Fruit fly (Drosophila melanogaster): ENCODE measurements around the gene IFT46.

IFT46 gene

dm6 chr2L:18571724-18572427 lies 44.0 kb downstream of the IFT46 start (continued):
- no peak for TF ChIP-seq gsb-n (tag; optimal IDR thresholded peaks at IDR 0.05)
- no peak for TF ChIP-seq Ada2b (GFP tag; IDR thresholded peaks at IDR 0.05)
- no peak for TF ChIP-seq aop (GFP tag; IDR thresholded peaks at IDR 0.05)
- TF ChIP-seq fd102C (GFP tag; optimal IDR thresholded peaks at IDR 0.05): no peak
- TF ChIP-seq CG18262 (tag; optimal IDR thresholded peaks at IDR 0.05): no peak
- no peak for TF ChIP-seq Dek (tag; optimal IDR thresholded peaks at IDR 0.05)
- TF ChIP-seq br (optimal IDR thresholded peaks at IDR 0.05): no peak
- 0 out of 2 replicates have a peak, but pooled peaks have one; percentile 29 for TF ChIP-seq CG6689 (GFP tag; IDR thresholded peaks at IDR 0.05)
- TF ChIP-seq ftz-f1 (GFP tag; optimal IDR thresholded peaks at IDR 0.05): peak; percentile 30
- 0 out of 2 replicates have a peak, but pooled peaks have one; percentile 28 for TF ChIP-seq Scr (GFP tag; IDR thresholded peaks at IDR 0.05; ENCODE audit: partially characterized antibody)
- TF ChIP-seq ken (GFP tag; IDR thresholded peaks at IDR 0.05): peak; percentile 22; the same call in 1 of the 3 replicates
- peak; percentile 33 for TF ChIP-seq gro (GFP tag; optimal IDR thresholded peaks at IDR 0.05)
- TF ChIP-seq Doc3 (GFP tag; IDR thresholded peaks at IDR 0.05; ENCODE audit: partially characterized antibody): 0 out of 3 replicates have a peak, but pooled peaks have one; percentile 18
- TF ChIP-seq CG8359 (GFP tag; optimal IDR thresholded peaks at IDR 0.05; ENCODE audit: borderline replicate concordance): no peak
- peak; percentile 43 for TF ChIP-seq CG34376 (GFP tag; optimal IDR thresholded peaks at IDR 0.05)
- no peak for TF ChIP-seq unc-4 (GFP tag; IDR thresholded peaks at IDR 0.05; ENCODE audit: partially characterized antibody)
- no peak for TF ChIP-seq CG2875 (GFP tag; optimal IDR thresholded peaks at IDR 0.05)
- no peak for TF ChIP-seq Antp (GFP tag; optimal IDR thresholded peaks at IDR 0.05)
- no peak for TF ChIP-seq gt (GFP tag; IDR thresholded peaks at IDR 0.05)
- no peak for TF ChIP-seq CG12744 (GFP tag; optimal IDR thresholded peaks at IDR 0.05)
- TF ChIP-seq tx (GFP tag; optimal IDR thresholded peaks at IDR 0.05): no peak
- no peak for TF ChIP-seq ttk (GFP tag; IDR thresholded peaks at IDR 0.05)
- no peak for TF ChIP-seq CG12236 (GFP tag; optimal IDR thresholded peaks at IDR 0.05)
- TF ChIP-seq CG16815 (GFP tag; optimal IDR thresholded peaks at IDR 0.05): no peak
- TF ChIP-seq Sry-β (GFP tag; optimal IDR thresholded peaks at IDR 0.05): peak; percentile 91
- TF ChIP-seq salm (tag; optimal IDR thresholded peaks at IDR 0.05): no peak
- TF ChIP-seq CG15514 (GFP tag; optimal IDR thresholded peaks at IDR 0.05): no peak
- no peak for TF ChIP-seq CG12659 (GFP tag; optimal IDR thresholded peaks at IDR 0.05)
- no peak for TF ChIP-seq CG7745 (tag; optimal IDR thresholded peaks at IDR 0.05)
- TF ChIP-seq CG7372 (GFP tag; IDR thresholded peaks at IDR 0.05): 0 out of 2 replicates have a peak, but pooled peaks have one; percentile 19
- no peak for TF ChIP-seq Ptx1 (GFP tag; IDR thresholded peaks at IDR 0.05)
- no peak for TF ChIP-seq Blimp-1 (GFP tag; optimal IDR thresholded peaks at IDR 0.05)
- TF ChIP-seq CG17802 (tag; optimal IDR thresholded peaks at IDR 0.05): no peak
- no peak for TF ChIP-seq CG18011 (GFP tag; optimal IDR thresholded peaks at IDR 0.05)
- no peak for TF ChIP-seq CG18476 (GFP tag; optimal IDR thresholded peaks at IDR 0.05)
- TF ChIP-seq chm (GFP tag; IDR thresholded peaks at IDR 0.05): peak; percentile 84
- no peak for TF ChIP-seq Doc2 (GFP tag; IDR thresholded peaks at IDR 0.05)
- TF ChIP-seq nom (GFP tag; optimal IDR thresholded peaks at IDR 0.05): peak; percentile 49
- TF ChIP-seq pnt (GFP tag; optimal IDR thresholded peaks at IDR 0.05): no peak
- TF ChIP-seq CG1024 (GFP tag; IDR thresholded peaks at IDR 0.05): no peak
- peak; percentile 9 for TF ChIP-seq CG17385 (GFP tag; optimal IDR thresholded peaks at IDR 0.05)
- TF ChIP-seq CHES-1-like (GFP tag; optimal IDR thresholded peaks at IDR 0.05): no peak
- no peak for TF ChIP-seq chif (GFP tag; optimal IDR thresholded peaks at IDR 0.05)
- no peak for TF ChIP-seq TFAM (GFP tag; optimal IDR thresholded peaks at IDR 0.05)
- TF ChIP-seq pzg (GFP tag; optimal IDR thresholded peaks at IDR 0.05): no peak
- TF ChIP-seq dati (GFP tag; IDR thresholded peaks at IDR 0.05): no peak
- TF ChIP-seq CG6854 (GFP tag; optimal IDR thresholded peaks at IDR 0.05): no peak
- 0 out of 3 replicates have a peak, but pooled peaks have one; percentile 20 for TF ChIP-seq CG17361 (GFP tag; IDR thresholded peaks at IDR 0.05)
- peak; percentile 36 for TF ChIP-seq MTF-1 (GFP tag; optimal IDR thresholded peaks at IDR 0.05; ENCODE audit: borderline replicate concordance)
